Fruit fly (Drosophila melanogaster) ovary, adult (tissue): ENCODE results near the gene CG7910.

ENCODE experiments used
- CG17801 ChIP-seq: fragments of 200-800 bp; optimal IDR thresholded peaks from 2 replicates; lab custom pipeline; 2019; ENCODE audit warnings: missing biosample characterization, mild to moderate bottlenecking, missing genetic modification characterization, moderate library complexity; ENCODE audit not compliant: partially characterized antibody

Gene CG7910

DNA sequence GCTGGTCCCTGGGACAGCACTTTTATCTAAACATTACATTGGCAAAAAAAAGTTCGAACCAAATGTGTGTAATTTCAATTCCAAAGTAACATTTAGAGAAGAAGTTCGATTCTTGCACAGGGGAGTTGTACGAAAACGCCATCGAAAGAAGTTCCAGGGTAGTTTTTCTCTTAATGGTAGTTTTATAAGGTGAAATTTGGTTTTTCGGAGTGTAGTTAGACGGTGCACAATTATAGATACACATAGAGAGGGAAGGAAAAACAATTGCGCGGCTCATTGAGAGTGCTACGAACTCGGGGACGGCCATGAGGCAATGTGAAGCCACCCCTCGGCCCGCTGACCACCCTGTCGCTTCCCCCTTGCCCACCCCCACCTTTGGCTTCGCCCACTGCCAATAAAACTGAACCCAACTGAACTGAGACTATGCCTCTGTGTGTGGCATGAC is 23.2 kb downstream of the CG7910 start:
- no peak for TF ChIP-seq CG17801

DNA sequence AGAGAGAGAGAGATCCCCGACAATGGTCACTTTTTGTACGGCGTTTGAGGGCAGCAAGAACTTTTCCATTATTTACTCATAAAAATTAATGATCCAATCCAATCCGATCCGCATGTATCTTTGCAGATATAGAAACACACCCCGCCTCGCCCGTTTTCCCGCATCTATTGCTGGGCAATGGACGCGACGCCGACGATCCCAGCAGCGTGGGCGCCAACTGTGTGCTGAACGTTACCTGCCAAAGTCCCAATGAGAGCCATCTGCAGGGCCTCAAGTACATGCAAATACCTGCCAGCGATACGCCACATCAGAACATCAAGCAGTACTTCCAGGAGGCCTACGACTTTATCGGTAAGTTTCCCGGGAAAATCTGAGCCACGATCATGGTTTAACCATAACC is 23.9 kb downstream of the CG7910 start:
- no peak for TF ChIP-seq CG17801

DNA sequence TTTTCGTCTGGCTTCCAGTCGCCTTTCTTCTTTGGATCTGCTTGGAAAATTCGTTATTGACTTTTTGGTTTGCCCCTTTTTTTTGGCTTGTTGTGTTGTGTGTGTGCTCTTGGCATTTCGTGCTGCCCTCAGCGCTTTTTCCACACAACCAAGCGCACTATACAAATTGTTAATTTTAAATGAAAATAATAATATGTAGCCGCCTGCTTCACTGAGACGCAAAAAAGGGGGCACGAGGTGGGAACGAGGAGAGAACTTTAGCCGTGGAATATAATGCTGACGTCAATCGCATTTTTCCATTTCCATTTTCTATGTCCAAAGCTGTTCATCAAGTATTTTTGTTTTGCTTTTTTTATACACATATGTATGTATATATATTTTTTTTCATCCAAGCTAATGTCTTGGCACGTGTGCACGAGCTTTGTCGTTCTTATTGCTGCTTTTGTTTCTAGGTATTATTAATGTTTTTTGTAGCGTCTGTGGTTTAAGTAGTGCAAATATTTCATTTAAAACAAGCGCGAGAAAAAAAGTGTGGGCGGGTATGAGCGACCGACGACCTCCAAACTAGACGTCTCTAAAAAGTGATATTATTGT is 24.8 kb downstream of the CG7910 start:
- TF ChIP-seq CG17801 = peak; percentile 60

DNA sequence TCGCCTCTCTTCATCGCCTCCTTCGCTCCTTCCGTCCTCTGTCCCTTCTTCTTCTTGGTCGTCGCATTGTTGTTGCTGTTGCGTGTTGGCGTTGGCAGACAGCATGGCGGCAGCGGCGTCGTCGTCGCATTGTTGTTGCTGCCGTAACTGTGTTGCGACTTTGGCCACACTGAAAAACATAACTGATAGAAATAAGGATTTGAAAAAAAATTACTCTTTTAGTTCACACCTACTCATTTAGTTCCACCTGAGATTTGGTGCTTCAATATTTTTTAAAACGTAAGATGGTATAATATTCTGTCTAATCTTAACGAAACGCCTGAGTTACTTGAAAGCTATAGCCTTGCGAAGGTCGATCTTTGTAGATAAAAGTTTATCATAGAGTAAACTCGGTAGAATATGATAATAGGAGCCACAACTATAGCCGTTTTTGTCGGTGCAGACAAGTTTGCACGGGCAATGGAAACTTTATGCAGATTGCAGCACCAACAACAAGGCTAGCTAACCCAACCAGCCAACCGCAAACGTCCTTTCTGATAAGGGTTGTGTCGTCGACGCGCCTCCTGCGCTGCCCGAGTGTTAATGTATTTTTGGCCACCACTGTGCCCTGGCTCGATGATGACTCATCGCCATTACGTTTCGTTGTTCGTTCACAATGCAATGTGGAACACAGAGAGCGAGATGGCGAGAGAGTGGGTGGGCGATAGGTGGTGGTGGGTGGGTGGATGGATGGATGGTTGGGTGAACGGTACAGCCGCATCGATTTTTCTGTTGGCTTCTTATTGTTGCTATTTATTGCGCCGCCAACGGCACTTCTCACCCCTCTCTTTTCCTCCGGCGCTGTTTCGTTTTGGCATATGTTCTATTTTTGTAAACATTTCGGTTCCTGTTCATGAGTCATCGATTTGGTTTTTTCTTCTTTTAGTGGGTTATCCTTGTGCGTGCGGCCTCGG is 26.1 kb downstream of the CG7910 start:
- no peak for TF ChIP-seq CG17801

dm6 chr3R:8113833-8114673 is 27.0 kb downstream of the CG7910 start:
- TF ChIP-seq CG17801 = peak; percentile 64

DNA sequence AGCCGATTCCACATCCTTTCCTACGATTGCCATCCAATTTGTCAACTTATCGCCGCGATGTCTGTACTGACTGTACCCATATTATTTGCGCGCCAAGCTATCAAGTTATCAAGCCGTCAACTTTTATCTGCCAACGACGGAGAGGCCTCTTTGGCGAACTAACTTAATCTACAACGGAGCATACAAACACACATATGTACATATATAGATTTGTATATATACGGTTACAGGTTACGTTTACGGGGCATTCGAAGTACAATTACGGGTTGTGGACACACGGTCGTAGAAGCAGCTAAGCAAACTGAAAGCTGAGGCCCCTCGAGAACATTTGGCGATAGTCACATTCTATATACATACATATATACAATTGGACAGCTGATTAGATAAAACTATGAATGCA is 28.2 kb downstream of the CG7910 start:
- TF ChIP-seq CG17801 = peak; percentile 27

- no peak for TF ChIP-seq CG17801
Measured at dm6 chr3R:8115951-8116611, 29.0 kb downstream of the CG7910 start.

DNA sequence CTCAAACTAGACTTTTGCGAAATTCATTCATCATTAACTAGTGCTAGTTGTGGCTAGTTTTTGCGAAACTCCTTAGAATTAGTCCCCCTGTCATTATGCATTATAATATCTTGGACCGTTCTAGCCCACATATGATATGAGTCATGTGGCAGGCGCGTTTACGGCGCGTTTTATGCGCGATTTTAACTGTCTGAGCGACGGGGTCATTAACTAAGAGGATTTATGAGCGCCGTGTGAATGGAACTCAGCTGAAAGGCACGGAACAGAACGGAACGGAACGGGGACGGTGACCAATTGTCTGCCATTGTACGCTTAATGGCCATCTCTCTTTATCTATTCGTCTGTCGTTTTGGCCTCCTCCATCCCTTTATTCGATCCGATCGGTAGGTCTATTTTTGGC is 31.0 kb downstream of the CG7910 start:
- TF ChIP-seq CG17801 = no peak

DNA sequence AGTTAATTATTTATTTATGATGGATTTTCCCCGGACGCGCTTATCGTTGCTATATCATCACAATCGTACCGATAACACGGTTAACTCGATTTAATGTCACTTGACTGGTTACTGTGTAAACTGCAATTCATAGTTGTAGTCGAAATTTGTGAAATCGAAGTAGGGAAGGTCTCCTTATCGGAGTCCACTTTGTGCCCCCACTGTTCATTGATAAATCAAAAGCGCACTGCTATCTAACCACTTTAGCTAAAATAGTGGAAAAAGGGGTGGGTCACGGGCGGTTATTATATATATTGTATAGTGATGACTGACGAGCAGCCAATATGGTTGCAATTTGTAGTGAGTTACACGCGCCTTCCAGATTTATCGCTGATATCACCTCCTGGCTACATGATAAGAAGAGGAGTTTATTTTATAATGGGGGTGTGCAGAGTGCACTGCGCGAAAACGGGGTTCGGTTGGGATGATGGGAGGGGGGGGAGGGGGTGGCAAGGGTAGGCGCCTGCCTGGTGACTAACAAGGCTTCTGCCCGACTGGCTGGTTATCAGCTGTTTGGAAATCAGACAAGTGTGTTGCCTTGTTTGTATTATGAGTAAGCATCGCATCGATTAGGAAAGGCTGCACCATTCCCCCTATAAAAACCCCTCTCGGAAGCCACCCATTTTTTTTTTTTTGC is 31.9 kb downstream of the CG7910 start:
- no peak for TF ChIP-seq CG17801

DNA sequence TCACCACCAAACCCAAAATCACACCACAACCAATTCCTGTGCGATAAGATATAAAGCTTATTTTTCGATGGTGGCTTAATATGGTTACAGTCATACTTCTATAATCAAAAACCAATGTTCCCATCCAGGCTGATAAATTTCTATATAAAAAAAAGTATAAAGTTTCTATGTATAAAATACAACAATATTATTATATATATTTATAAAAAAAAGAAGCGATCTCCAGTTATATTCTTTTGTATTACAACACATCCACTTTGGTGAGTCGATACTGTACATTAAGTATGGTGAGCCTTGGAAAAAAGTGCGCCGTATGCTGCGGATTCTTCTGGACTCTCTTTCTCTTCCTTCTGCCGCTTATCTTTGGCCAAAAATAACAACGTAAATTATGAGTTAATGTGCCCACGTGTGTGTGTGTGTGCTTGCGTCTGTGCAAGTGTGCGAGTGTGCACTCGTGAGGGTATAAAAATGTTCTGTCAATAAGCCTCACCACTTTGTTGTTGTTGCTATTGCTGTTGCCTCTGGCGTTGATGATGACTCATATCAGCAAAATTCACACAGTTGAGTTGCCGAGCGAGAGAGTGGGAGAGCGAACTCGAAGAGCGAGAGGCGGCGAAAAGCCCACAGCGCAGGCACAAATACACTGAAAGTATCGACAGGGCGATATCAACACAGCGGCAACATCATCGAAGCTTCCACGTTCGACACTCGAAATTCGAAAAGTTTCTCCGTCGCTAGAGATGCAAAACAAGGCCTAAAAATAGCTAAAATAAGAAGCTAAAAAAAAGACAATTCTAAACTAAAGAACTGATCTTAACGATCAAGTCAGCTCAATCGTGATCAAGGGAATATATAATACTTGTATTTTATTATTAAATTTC is 32.6 kb downstream of the CG7910 start:
- TF ChIP-seq CG17801 = peak; percentile 85

DNA sequence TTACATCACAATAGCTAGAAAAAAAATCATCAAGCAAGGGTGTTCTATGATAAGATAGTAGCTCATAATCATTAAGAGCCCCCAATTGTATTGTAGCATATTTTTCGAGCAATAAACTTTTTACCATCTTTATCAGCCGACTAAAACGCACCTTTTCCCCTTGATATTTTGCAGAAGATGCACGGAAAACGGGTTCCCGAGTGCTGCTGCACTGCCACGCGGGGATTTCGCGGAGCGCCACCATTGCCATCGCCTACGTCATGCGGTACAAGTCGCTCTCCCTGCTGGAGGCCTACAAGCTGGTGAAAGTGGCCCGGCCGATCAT is 33.2 kb downstream of the CG7910 start:
- TF ChIP-seq CG17801 = no peak

DNA sequence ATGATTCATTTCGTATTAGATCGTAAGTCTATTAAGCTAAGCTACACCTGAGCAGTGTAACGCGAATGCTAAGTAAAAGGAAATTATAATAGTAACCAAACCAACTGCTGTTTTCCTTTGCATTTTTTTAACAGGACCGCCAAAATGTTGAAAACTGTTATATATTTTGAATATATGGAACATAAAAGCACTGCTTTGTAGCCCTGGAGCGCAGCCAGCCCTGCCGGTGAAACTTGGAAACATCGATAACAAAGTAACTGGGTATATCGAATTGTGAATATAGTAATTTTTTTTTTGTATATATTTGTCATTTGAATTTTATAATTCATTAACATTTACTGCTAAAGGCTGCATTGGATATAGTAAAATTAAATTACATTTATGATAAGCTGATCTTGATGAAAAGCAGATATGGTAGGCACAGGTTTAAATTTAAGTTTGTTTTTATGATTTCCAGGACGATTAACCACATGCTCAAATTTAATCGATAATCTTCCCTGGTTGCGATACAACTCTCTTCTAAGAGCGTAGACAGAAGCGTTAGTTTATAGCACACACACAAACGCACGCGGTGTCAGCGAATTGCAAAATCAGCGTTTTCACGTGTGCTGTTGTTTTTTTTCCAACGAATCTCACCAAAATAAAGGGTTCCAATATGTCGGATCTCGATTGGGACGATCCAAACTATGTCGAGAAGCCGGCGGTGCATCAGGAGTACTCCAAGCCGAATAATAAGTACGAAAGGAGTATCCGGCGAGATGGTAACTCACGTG is 35.3 kb downstream of the CG7910 start, which contains the start of gene CG7878:
TSS of gene CG7878 (plus strand) at position 528 of the 773 bp plus-strand sequence.
- TF ChIP-seq CG17801 = no peak

DNA sequence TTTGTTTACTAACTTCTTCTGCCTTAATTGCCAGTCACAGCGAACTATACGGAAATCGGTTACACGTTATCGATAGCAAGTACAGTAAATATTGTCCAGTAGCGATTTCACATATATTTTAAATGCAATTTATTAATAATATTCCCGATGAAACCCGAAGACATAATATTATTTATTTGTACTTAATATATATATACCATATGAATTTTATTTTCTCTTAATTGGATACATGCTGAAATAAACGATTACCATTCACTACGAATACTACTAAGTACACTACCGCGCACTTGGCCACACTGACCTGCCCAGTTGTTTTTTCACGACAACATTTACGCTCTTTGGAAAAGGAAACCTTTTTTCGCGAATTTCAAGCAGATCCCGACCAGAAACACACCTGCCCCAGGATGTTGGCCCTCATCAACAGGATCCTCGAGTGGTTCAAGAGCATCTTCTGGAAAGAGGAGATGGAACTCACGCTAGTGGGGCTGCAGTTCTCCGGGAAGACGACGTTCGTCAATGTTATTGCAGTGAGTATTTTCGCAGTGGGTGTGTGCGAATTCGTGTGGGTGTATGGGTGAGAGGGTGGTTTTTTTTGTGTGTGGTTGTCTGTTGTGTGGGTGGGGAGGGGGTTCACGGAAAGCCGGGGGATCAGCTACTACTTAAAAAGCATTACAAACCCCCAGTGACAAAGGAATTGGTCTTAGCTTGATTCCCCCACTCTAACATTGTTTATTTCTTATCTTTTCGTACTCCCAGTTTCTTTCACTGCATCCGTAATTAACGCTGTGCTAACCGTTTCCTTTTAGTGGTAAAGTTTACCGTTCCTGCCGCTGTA is 39.5 kb downstream of the CG7910 start, which contains the start of the genes CG9667 and Arl8:
TSS of gene CG9667 (minus strand) at position 42 of the 835 bp plus-strand sequence.
TSS of gene Arl8 (plus strand) at position 290 of the 835 bp plus-strand sequence.
- peak; percentile 53 for TF ChIP-seq CG17801
